Fruit fly (Drosophila melanogaster) whole organism, prepupa: ENCODE data around the gene CG1142.
A peak's percentile ranks its signal among the peaks of the same experiment; 100 is the strongest.

Experiments used
- CG11762 ChIP-seq: fragments of 200-800 bp; sonication (Bioruptor generic); optimal IDR thresholded peaks from 3 replicates; lab custom pipeline; 2016; ENCODE audit warnings: missing biosample characterization, missing genetic modification characterization; ENCODE audit not compliant: insufficient read depth
- Smox ChIP-seq: fragments of 200-800 bp; sonication (Bioruptor generic); optimal IDR thresholded peaks from 3 replicates; lab custom pipeline; 2016; ENCODE audit warnings: missing biosample characterization, missing genetic modification characterization
- Sox102F ChIP-seq: fragments of 200-800 bp; sonication (Bioruptor generic); optimal IDR thresholded peaks from 2 replicates; lab custom pipeline; 2016; ENCODE audit warnings: missing biosample characterization, mild to moderate bottlenecking, missing genetic modification characterization
- net ChIP-seq: fragments of 200-800 bp; sonication (Bioruptor generic); optimal IDR thresholded peaks from 3 replicates; lab custom pipeline; 2016; ENCODE audit warnings: missing biosample characterization, missing genetic modification characterization
- svp ChIP-seq: fragments of 200-800 bp; sonication (Bioruptor generic); peaks from one replicate; lab custom pipeline; 2016; ENCODE audit warnings: missing biosample characterization, missing genetic modification characterization

dm6 chr3R:7508198-7508837 is 34.7 kb upstream of the CG1142 start:
- TF ChIP-seq svp (peak; percentile 83), net (GFP tag; lab: Kevin White, UChicago) (no peak), Sox102F (GFP tag; lab: Kevin White, UChicago) (no peak), CG11762 (GFP tag; lab: Kevin White, UChicago) (no peak), Smox (GFP tag; lab: Kevin White, UChicago) (no peak)
